Fruit fly (Drosophila melanogaster): Measurements from ENCODE around the gene CG15478.

dm6 chrX:7692740-7693064, 25.0 kb downstream of the CG15478 start:
- no peak for TF ChIP-seq Rel (GFP tag; optimal IDR thresholded peaks at IDR 0.05)
- no peak for TF ChIP-seq Rel (tag; optimal IDR thresholded peaks at IDR 0.05)
- TF ChIP-seq jim (GFP tag; optimal IDR thresholded peaks at IDR 0.05): no peak
- TF ChIP-seq psq (GFP tag; optimal IDR thresholded peaks at IDR 0.05): peak; percentile 34
- no peak for TF ChIP-seq CG32264 (GFP tag; optimal IDR thresholded peaks at IDR 0.05)
- peak; percentile 63 for TF ChIP-seq tai (GFP tag; optimal IDR thresholded peaks at IDR 0.05)
- TF ChIP-seq Hr83 (GFP tag; optimal IDR thresholded peaks at IDR 0.05; ENCODE audit: poor library complexity, severe bottlenecking): no peak
